Worm (Caenorhabditis elegans): ENCODE data around the gene F55A4.13.

The F55A4.13 gene

ce11 chrX:1017456-1017855 lies at the start of gene F55A4.13, which contains the start of gene nlf-1:
Gene F55A4.13, minus strand, starts transcription at chrX:1017556.
Gene nlf-1, minus strand, starts transcription at chrX:1017567.
- TF ChIP-seq sdz-12 (GFP tag; optimal IDR thresholded peaks at IDR 0.05) = no peak
- TF ChIP-seq egl-43 (GFP tag; IDR thresholded peaks at IDR 0.05) = no peak
- no peak for TF ChIP-seq daf-12 (tag; optimal IDR thresholded peaks at IDR 0.05)
- TF ChIP-seq F26F4.8 (GFP tag; conservative IDR thresholded peaks at IDR 0.05) = no peak
- no peak for TF ChIP-seq nhr-41 (GFP tag; IDR thresholded peaks at IDR 0.05)
- TF ChIP-seq mdt-29 (GFP tag; IDR thresholded peaks at IDR 0.05) = no peak

ce11 chrX:1064064-1064463 lies 46.7 kb upstream of the F55A4.13 start:
- TF ChIP-seq spr-3 (GFP tag; optimal IDR thresholded peaks at IDR 0.05) (no peak), nhr-25 (tag; optimal IDR thresholded peaks at IDR 0.05; ENCODE audit: borderline replicate concordance, insufficient read depth) (no peak), unc-62 (GFP tag; optimal IDR thresholded peaks at IDR 0.05 in 1 of 2) (peak in 1 of 2 experiments; percentile 99), unc-62 (tag; optimal IDR thresholded peaks at IDR 0.05) (no peak), zfp-3 (GFP tag; conservative IDR thresholded peaks at IDR 0.05) (no peak), R02D3.7 (tag; optimal IDR thresholded peaks at IDR 0.05) (no peak), mdl-1 (tag; optimal IDR thresholded peaks at IDR 0.05) (peak in 1 of 2 experiments; percentile 70), daf-16 (GFP tag; optimal IDR thresholded peaks at IDR 0.05) (no peak), daf-16 (tag; optimal IDR thresholded peaks at IDR 0.05) (no peak), ceh-82 (tag; optimal IDR thresholded peaks at IDR 0.05) (no peak), mxl-3 (GFP tag; optimal IDR thresholded peaks at IDR 0.05) (peak; percentile 66), pha-4 (GFP tag; IDR thresholded peaks at IDR 0.05) (no peak; the same call in 1 of the 2 replicates), pha-4 (tag; optimal IDR thresholded peaks at IDR 0.05) (no peak), madf-5 (GFP tag; IDR thresholded peaks at IDR 0.05) (no peak), fos-1 (tag; optimal IDR thresholded peaks at IDR 0.05) (no peak), zip-11 (GFP tag; IDR thresholded peaks at IDR 0.05) (no peak), daf-8 (GFP tag; IDR thresholded peaks at IDR 0.05) (no peak), F44E2.7 (GFP tag; IDR thresholded peaks at IDR 0.05) (no peak), ZK337.2 (GFP tag; IDR thresholded peaks at IDR 0.05) (no peak), D1046.2 (GFP tag; IDR thresholded peaks at IDR 0.05) (no peak), fkh-10 (GFP tag; optimal IDR thresholded peaks at IDR 0.05) (no peak), T20F7.1 (GFP tag; optimal IDR thresholded peaks at IDR 0.05) (no peak), Y5F2A.4 (GFP tag; optimal IDR thresholded peaks at IDR 0.05) (no peak), aha-1 (tag) (no peak), Y48G9A.11 (GFP tag; IDR thresholded peaks at IDR 0.05) (no peak), snpc-4 (tag; optimal IDR thresholded peaks at IDR 0.05) (no peak), nhr-41 (GFP tag; IDR thresholded peaks at IDR 0.05) (no peak), lin-15B (tag; optimal IDR thresholded peaks at IDR 0.05) (no peak), lim-7 (GFP tag; IDR thresholded peaks at IDR 0.05) (no peak), nhr-111 (GFP tag; optimal IDR thresholded peaks at IDR 0.05) (no peak), unc-39 (tag; optimal IDR thresholded peaks at IDR 0.05) (no peak), F10B5.3 (tag; optimal IDR thresholded peaks at IDR 0.05) (no peak), nhr-10 (tag; optimal IDR thresholded peaks at IDR 0.05) (no peak), daf-19 (GFP tag; conservative IDR thresholded peaks at IDR 0.05) (no peak), daf-12 (tag; optimal IDR thresholded peaks at IDR 0.05) (no peak), aly-2 (tag; optimal IDR thresholded peaks at IDR 0.05) (no peak), lsy-2 (tag; optimal IDR thresholded peaks at IDR 0.05) (peak; percentile 29 to 40), dmd-8 (GFP tag; IDR thresholded peaks at IDR 0.05) (no peak), set-16 (GFP tag; IDR thresholded peaks at IDR 0.05) (peak; percentile 99), nhr-76 (tag; optimal IDR thresholded peaks at IDR 0.05) (no peak), lin-29 (GFP tag; IDR thresholded peaks at IDR 0.05) (no peak), T26A8.4 (GFP tag; IDR thresholded peaks at IDR 0.05) (no peak), vab-7 (GFP tag; IDR thresholded peaks at IDR 0.05) (no peak), saeg-2 (GFP tag; IDR thresholded peaks at IDR 0.05) (no peak), lin-13 (GFP tag; optimal IDR thresholded peaks at IDR 0.05) (no peak), zag-1 (tag; optimal IDR thresholded peaks at IDR 0.05) (no peak), hmg-1.1 (GFP tag; IDR thresholded peaks at IDR 0.05) (peak; percentile 85), attf-4 (tag; optimal IDR thresholded peaks at IDR 0.05) (no peak)

All from whole organism, L4 larva.